Fruit fly (Drosophila melanogaster) Kc167 (cell line): ENCODE results near the gene Idh3b.

ENCODE experiments used
- Sin3A ChIP-seq: fragments of >200 bp; optimal IDR thresholded peaks from 2 replicates; lab custom pipeline; 2018; ENCODE audit warnings: missing external identifiers
- insv ChIP-seq: fragments of >200 bp; optimal IDR thresholded peaks from 3 replicates; lab custom pipeline; 2018; ENCODE audit warnings: missing external identifiers
- ttk ChIP-seq: sonication (Bioruptor generic); optimal IDR thresholded peaks from 2 replicates; lab custom pipeline; 2017; ENCODE audit warnings: missing external identifiers

- TF ChIP-seq insv (lab: Kevin White, UChicago) (no peak), ttk (lab: Kevin White, UChicago) (no peak), Sin3A (no peak)
These were observed 8.0 kb upstream of the Idh3b start, which contains the start of the genes Cchl and ND-42 for dm6 chr3R:22026922-22027742.
